Worm (Caenorhabditis elegans): ENCODE measurements around the gene C53D6.8.

ce11 chrIV:8979062-8979612, 23.4 kb downstream of the C53D6.8 start:
- TF ChIP-seq ama-1 (optimal IDR thresholded peaks at IDR 0.05): no peak
- TF ChIP-seq hmbx-1 (tag; optimal IDR thresholded peaks at IDR 0.05): no peak
- TF ChIP-seq ets-7 (tag; optimal IDR thresholded peaks at IDR 0.05): no peak
- no peak for TF ChIP-seq ceh-36 (tag; optimal IDR thresholded peaks at IDR 0.05)
- TF ChIP-seq ceh-13 (GFP tag; optimal IDR thresholded peaks at IDR 0.05): no peak
- TF ChIP-seq flt-1 (GFP tag; IDR thresholded peaks at IDR 0.05): no peak
- TF ChIP-seq hmg-4 (GFP tag; optimal IDR thresholded peaks at IDR 0.05): no peak
- no peak for TF ChIP-seq sea-1 (GFP tag; conservative IDR thresholded peaks at IDR 0.05)

Data from whole organism, early embryonic.